Fruit fly (Drosophila melanogaster) whole organism, embryonic: Measurements from ENCODE around the gene CG33124.

Experiments used
- Atf-2 ChIP-seq: fragments of 200-800 bp; sonication (Bioruptor generic); optimal IDR thresholded peaks from 2 replicates; lab custom pipeline; 2016; ENCODE audit warnings: missing biosample characterization, missing genetic modification characterization
- Blimp-1 ChIP-seq: fragments of 200-800 bp; sonication (Bioruptor generic); optimal IDR thresholded peaks from 3 replicates; lab custom pipeline; 2018; ENCODE audit warnings: missing biosample characterization, missing genetic modification characterization, mild to moderate bottlenecking, moderate library complexity, missing genetic modification reagents
- CG10959 ChIP-seq: fragments of 200-800 bp; sonication (Bioruptor generic); IDR thresholded peaks from 2 replicates; pipeline ENCODE4 v1.3.6; 2022; ENCODE audit warnings: missing biosample characterization, missing genetic modification characterization
- CG18764 ChIP-seq: fragments of 200-800 bp; sonication (Bioruptor generic); optimal IDR thresholded peaks from 3 replicates; lab custom pipeline; 2016; ENCODE audit warnings: missing biosample characterization, missing genetic modification characterization
- CG7271 ChIP-seq: fragments of 200-800 bp; sonication (Bioruptor generic); optimal IDR thresholded peaks from 2 replicates; lab custom pipeline; 2018; ENCODE audit warnings: missing biosample characterization, mild to moderate bottlenecking, missing genetic modification characterization, moderate library complexity
- en ChIP-seq: fragments of 200-800 bp; sonication (Bioruptor generic); optimal IDR thresholded peaks from 2 replicates; lab custom pipeline; 2016; ENCODE audit warnings: missing biosample characterization, missing genetic modification characterization
- gcm2 ChIP-seq: fragments of 200-800 bp; sonication (Bioruptor generic); optimal IDR thresholded peaks from 2 replicates; lab custom pipeline; 2016; ENCODE audit warnings: missing biosample characterization, missing genetic modification characterization
- her ChIP-seq: fragments of 200-800 bp; sonication (Bioruptor generic); optimal IDR thresholded peaks from 2 replicates; lab custom pipeline; 2016; ENCODE audit warnings: missing biosample characterization, missing genetic modification characterization
- ken ChIP-seq: fragments of 200-800 bp; sonication (Bioruptor generic); IDR thresholded peaks from 3 replicates; pipeline ENCODE4 v1.3.6; 2022; ENCODE audit warnings: missing biosample characterization, missing genetic modification characterization
- slp2 ChIP-seq: fragments of 200-800 bp; sonication (Bioruptor generic); optimal IDR thresholded peaks from 2 replicates; lab custom pipeline; 2016; ENCODE audit warnings: missing biosample characterization, missing genetic modification characterization
- trem ChIP-seq: fragments of 200-800 bp; optimal IDR thresholded peaks from 3 replicates; lab custom pipeline; 2019; ENCODE audit warnings: missing biosample characterization, mild to moderate bottlenecking, missing genetic modification characterization, moderate library complexity

dm6 chr2L:2206066-2206465 lies 2.8 kb downstream of the CG33124 start, which contains the start of gene CG31668:
- TF ChIP-seq gcm2 (GFP tag; lab: Kevin White, UChicago) (no peak), en (GFP tag; lab: Kevin White, UChicago) (no peak), trem (tag; lab: Kevin White, UChicago) (no peak), CG18764 (GFP tag; lab: Kevin White, UChicago) (no peak), slp2 (GFP tag; lab: Kevin White, UChicago) (no peak), ken (GFP tag; lab: Robert Waterston, UW) (no peak), Atf-2 (no peak), her (no peak), CG7271 (tag; lab: Kevin White, UChicago) (no peak), CG10959 (no peak), Blimp-1 (no peak)
